Worm (Caenorhabditis elegans): ENCODE data around the gene C05E11.2.

C05E11.2 gene

DNA sequence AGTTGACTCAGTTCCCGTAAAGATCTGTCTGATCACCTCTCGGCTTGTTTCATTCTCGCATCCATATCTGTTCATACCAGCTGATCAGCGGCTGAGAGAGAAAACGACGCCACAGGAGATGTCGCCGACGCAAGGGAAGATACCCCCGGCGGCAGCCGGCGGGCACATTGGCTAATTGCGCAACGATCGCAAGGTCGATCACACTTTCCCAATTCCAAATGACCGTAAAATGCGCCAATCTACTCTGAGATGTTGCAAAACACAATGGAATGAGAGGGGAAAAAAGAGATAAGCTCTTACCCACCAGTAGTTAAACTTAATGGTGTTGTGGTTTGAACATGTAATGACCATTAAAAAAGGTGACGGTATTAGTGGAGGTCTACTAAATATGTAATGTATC, 35.7 kb upstream of the C05E11.2 start (continued):
- TF ChIP-seq lin-35 (GFP tag; optimal IDR thresholded peaks at IDR 0.05) (peak; percentile 3 to 52), ceh-90 (tag; optimal IDR thresholded peaks at IDR 0.05) (no peak), F16B12.6 (tag; optimal IDR thresholded peaks at IDR 0.05) (no peak), lsy-2 (tag; optimal IDR thresholded peaks at IDR 0.05) (peak in 1 of 2 experiments; percentile 30), unc-86 (tag; optimal IDR thresholded peaks at IDR 0.05) (no peak), mdl-1 (tag; optimal IDR thresholded peaks at IDR 0.05) (peak in 1 of 2 experiments; percentile 54), mep-1 (tag; optimal IDR thresholded peaks at IDR 0.05) (no peak), ztf-11 (tag; optimal IDR thresholded peaks at IDR 0.05) (no peak), Y116A8C.19 (tag; optimal IDR thresholded peaks at IDR 0.05; ENCODE audit: borderline replicate concordance) (no peak), blmp-1 (tag; optimal IDR thresholded peaks at IDR 0.05) (peak; percentile 94), rnt-1 (tag; optimal IDR thresholded peaks at IDR 0.05) (peak; percentile 36), pqm-1 (tag; optimal IDR thresholded peaks at IDR 0.05) (no peak), C16A3.4 (tag; optimal IDR thresholded peaks at IDR 0.05) (peak; percentile 26), ama-1 (optimal IDR thresholded peaks at IDR 0.05) (no peak), isw-1 (GFP tag; IDR thresholded peaks at IDR 0.05) (no peak), C04F5.9 (tag; optimal IDR thresholded peaks at IDR 0.05) (no peak), tlp-1 (tag; optimal IDR thresholded peaks at IDR 0.05) (no peak), irx-1 (tag; optimal IDR thresholded peaks at IDR 0.05) (no peak), skn-1 (tag; optimal IDR thresholded peaks at IDR 0.05) (no peak), ces-1 (GFP tag; optimal IDR thresholded peaks at IDR 0.05) (no peak), zip-4 (GFP tag; optimal IDR thresholded peaks at IDR 0.05) (no peak), ceh-88 (GFP tag; IDR thresholded peaks at IDR 0.05) (no peak), fkh-8 (tag; optimal IDR thresholded peaks at IDR 0.05) (no peak), egl-13 (tag; optimal IDR thresholded peaks at IDR 0.05) (no peak), elt-2 (tag; optimal IDR thresholded peaks at IDR 0.05) (no peak), nhr-19 (GFP tag; conservative IDR thresholded peaks at IDR 0.05) (no peak), hlh-4 (tag; optimal IDR thresholded peaks at IDR 0.05) (no peak), elt-3 (tag; optimal IDR thresholded peaks at IDR 0.05) (peak; percentile 6 to 74 (median 33)), efl-1 (optimal IDR thresholded peaks at IDR 0.05) (no peak), efl-1 (GFP tag; optimal IDR thresholded peaks at IDR 0.05 in 1 of 2) (no peak), ceh-63 (GFP tag; optimal IDR thresholded peaks at IDR 0.05) (no peak)

DNA sequence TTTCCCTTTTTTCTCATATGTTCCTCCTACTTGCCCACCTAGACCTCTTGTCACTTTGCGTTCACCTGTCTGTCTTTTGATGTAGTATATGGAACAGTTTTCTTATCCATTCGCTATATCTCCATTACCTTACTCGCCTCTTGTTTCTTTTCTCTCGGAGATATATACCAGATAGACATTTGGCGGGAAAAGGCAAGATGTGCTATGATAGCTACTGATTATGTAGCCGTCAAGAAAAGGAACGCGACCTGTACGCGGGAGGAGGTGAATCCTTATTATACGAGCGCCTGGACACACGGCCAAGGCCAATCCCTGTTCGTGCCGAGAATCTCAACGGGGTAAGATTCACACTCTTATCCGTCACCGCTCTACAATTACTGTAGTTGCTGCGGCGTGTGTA, 33.7 kb upstream of the C05E11.2 start:
- TF ChIP-seq ces-1 (GFP tag; optimal IDR thresholded peaks at IDR 0.05) (no peak), ztf-4 (tag; optimal IDR thresholded peaks at IDR 0.05) (no peak), egl-27 (tag; optimal IDR thresholded peaks at IDR 0.05) (no peak), tlp-1 (tag; optimal IDR thresholded peaks at IDR 0.05) (no peak), snu-23 (GFP tag; optimal IDR thresholded peaks at IDR 0.05) (no peak), zag-1 (tag; optimal IDR thresholded peaks at IDR 0.05) (no peak), lin-13 (GFP tag; optimal IDR thresholded peaks at IDR 0.05) (no peak), nhr-84 (tag; optimal IDR thresholded peaks at IDR 0.05) (no peak), grh-1 (GFP tag; IDR thresholded peaks at IDR 0.05) (no peak), mdl-1 (tag; optimal IDR thresholded peaks at IDR 0.05) (no peak), fkh-10 (GFP tag; optimal IDR thresholded peaks at IDR 0.05) (no peak), pag-3 (tag; optimal IDR thresholded peaks at IDR 0.05; ENCODE audit: borderline replicate concordance, insufficient read depth) (no peak), nhr-19 (GFP tag; conservative IDR thresholded peaks at IDR 0.05) (no peak), lin-39 (tag; optimal IDR thresholded peaks at IDR 0.05) (no peak)

DNA sequence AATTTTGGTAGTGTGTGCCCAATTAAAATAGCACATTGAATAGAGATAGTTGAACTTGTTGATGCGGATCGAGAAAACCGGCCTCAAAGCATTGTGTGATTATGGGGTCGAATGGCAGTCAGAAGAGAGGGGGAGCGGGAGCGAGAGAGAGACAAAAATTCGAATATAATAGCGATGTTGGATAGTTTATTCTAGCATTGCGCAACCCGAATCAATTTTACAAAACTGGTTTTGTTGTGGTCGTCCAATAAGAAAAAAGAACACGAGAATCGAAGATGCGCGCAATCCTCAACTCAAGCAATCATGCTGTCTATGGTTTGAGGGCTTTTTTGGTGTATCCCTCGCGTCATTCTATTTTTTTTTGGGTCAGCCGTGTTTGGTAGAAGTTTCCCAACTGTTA, 33.2 kb upstream of the C05E11.2 start:
- TF ChIP-seq ztf-11 (tag; optimal IDR thresholded peaks at IDR 0.05), result no peak
- no peak for TF ChIP-seq sup-37 (GFP tag; optimal IDR thresholded peaks at IDR 0.05)
- peak; percentile 87 for TF ChIP-seq grh-1 (GFP tag; IDR thresholded peaks at IDR 0.05)
- TF ChIP-seq mdl-1 (tag; optimal IDR thresholded peaks at IDR 0.05), result peak in 1 of 2 experiments; percentile 11
- TF ChIP-seq zip-4 (GFP tag; optimal IDR thresholded peaks at IDR 0.05), result no peak
- no peak for TF ChIP-seq elt-2 (tag; optimal IDR thresholded peaks at IDR 0.05)
- no peak for TF ChIP-seq lir-3 (tag; optimal IDR thresholded peaks at IDR 0.05; ENCODE audit: poor library complexity)
- TF ChIP-seq nhr-71 (tag; optimal IDR thresholded peaks at IDR 0.05), result peak; percentile 27
- peak in 1 of 2 experiments; percentile 40 for TF ChIP-seq lin-35 (GFP tag; optimal IDR thresholded peaks at IDR 0.05)
- no peak for TF ChIP-seq F16B12.6 (tag; optimal IDR thresholded peaks at IDR 0.05)
- no peak for TF ChIP-seq rnt-1 (tag; optimal IDR thresholded peaks at IDR 0.05)
- TF ChIP-seq snu-23 (GFP tag; optimal IDR thresholded peaks at IDR 0.05), result peak; percentile 17
- TF ChIP-seq unc-98 (GFP tag; IDR thresholded peaks at IDR 0.05), result no peak
- TF ChIP-seq efl-1 (optimal IDR thresholded peaks at IDR 0.05), result no peak
- peak in 1 of 2 experiments; percentile 32 for TF ChIP-seq efl-1 (GFP tag; optimal IDR thresholded peaks at IDR 0.05 in 1 of 2)
- peak; percentile 88 for TF ChIP-seq nhr-85 (tag)
- no peak for TF ChIP-seq nhr-47 (tag; optimal IDR thresholded peaks at IDR 0.05)
- no peak for TF ChIP-seq xbp-1 (tag; optimal IDR thresholded peaks at IDR 0.05)
- TF ChIP-seq mep-1 (tag; optimal IDR thresholded peaks at IDR 0.05), result no peak
- peak in 1 of 2 experiments; percentile 13 for TF ChIP-seq lsy-2 (tag; optimal IDR thresholded peaks at IDR 0.05)
- TF ChIP-seq blmp-1 (tag; optimal IDR thresholded peaks at IDR 0.05), result peak; percentile 32
- TF ChIP-seq alr-1 (tag; optimal IDR thresholded peaks at IDR 0.05; ENCODE audit: borderline replicate concordance), result no peak

Measured in whole organism, L1 larva.